Worm (Caenorhabditis elegans): ENCODE data around the gene asd-1.

- no peak for TF ChIP-seq tab-1 (GFP tag; IDR thresholded peaks at IDR 0.05)
- no peak for TF ChIP-seq ztf-29 (GFP tag; IDR thresholded peaks at IDR 0.05)
- no peak for TF ChIP-seq med-1 (GFP tag; optimal IDR thresholded peaks at IDR 0.05; ENCODE audit: insufficient read depth)
- TF ChIP-seq flt-1 (GFP tag; IDR thresholded peaks at IDR 0.05) = no peak
- no peak for TF ChIP-seq cog-1 (tag; optimal IDR thresholded peaks at IDR 0.05)
- TF ChIP-seq klf-2 (GFP tag; conservative IDR thresholded peaks at IDR 0.05) = no peak
- no peak for TF ChIP-seq T22C8.4 (GFP tag; IDR thresholded peaks at IDR 0.05)
- no peak for TF ChIP-seq ztf-23 (GFP tag; IDR thresholded peaks at IDR 0.05)
Observed at ce11 chrIII:4204072-4204471, 7.0 kb downstream of the asd-1 start, which contains the start of the genes pelo-1 and R74.7.
